Worm (Caenorhabditis elegans) whole organism, L4 larva: Measurements from ENCODE around the gene F19B2.5.

Source experiments
- D1046.2 ChIP-seq: fragments of 200-800 bp; sonication (Bioruptor generic); IDR thresholded peaks from 2 replicates; pipeline ENCODE4 v1.3.6; 2022; ENCODE audit warnings: missing genetic modification characterization, missing compliant biosample characterization
- F37D6.2 ChIP-seq: sonication (generic microtip); optimal IDR thresholded peaks from 2 replicates; lab custom pipeline; 2016; ENCODE audit warnings: mild to moderate bottlenecking, missing genetic modification characterization, missing compliant biosample characterization
- F49E8.2 ChIP-seq: sonication (generic microtip); optimal IDR thresholded peaks from 2 replicates; lab custom pipeline; 2016; ENCODE audit warnings: missing compliant biosample characterization, mild to moderate bottlenecking, missing genetic modification characterization, borderline replicate concordance
- T20F7.1 ChIP-seq: fragments of 200-800 bp; sonication (Bioruptor generic); optimal IDR thresholded peaks from 2 replicates; lab custom pipeline; 2018; ENCODE audit warnings: mild to moderate bottlenecking, missing genetic modification characterization, missing compliant biosample characterization
- T26A8.4 ChIP-seq: fragments of 200-800 bp; sonication (Bioruptor generic); IDR thresholded peaks from 2 replicates; pipeline ENCODE4 v1.3.6; 2022; ENCODE audit warnings: missing genetic modification characterization, missing compliant biosample characterization
- Y105C5A.15 ChIP-seq: fragments of 200-800 bp; sonication (Bioruptor generic); IDR thresholded peaks from 2 replicates; pipeline ENCODE4 v1.3.6; 2022; ENCODE audit warnings: missing genetic modification characterization, missing compliant biosample characterization
- Y5F2A.4 ChIP-seq: fragments of 200-800 bp; sonication (Bioruptor generic); optimal IDR thresholded peaks from 2 replicates; lab custom pipeline; 2018; ENCODE audit warnings: mild to moderate bottlenecking, missing genetic modification characterization, missing compliant biosample characterization
- ZK337.2 ChIP-seq: fragments of 200-800 bp; sonication (Bioruptor generic); IDR thresholded peaks from 2 replicates; pipeline ENCODE4 v1.3.6; 2022; ENCODE audit warnings: missing genetic modification reagents, missing genetic modification characterization, missing compliant biosample characterization
- ZK546.5 ChIP-seq, 2 experiments: sonication (generic microtip); optimal IDR thresholded peaks; 2 replicates each; lab custom pipeline; 2017; ENCODE audit warnings: missing biosample characterization in 2 of 2, missing genetic modification characterization in 2 of 2
- aha-1 ChIP-seq: fragments of 150-350 bp; peaks from one replicate; lab custom pipeline; 2014; ENCODE audit warnings: missing biosample characterization, missing genetic modification characterization
- aly-2 ChIP-seq: sonication (generic microtip); optimal IDR thresholded peaks from 2 replicates; lab custom pipeline; 2018; ENCODE audit warnings: missing biosample characterization, missing genetic modification characterization
- attf-4 ChIP-seq: sonication (generic microtip); optimal IDR thresholded peaks from 3 replicates; lab custom pipeline; 2017; ENCODE audit warnings: missing biosample characterization, missing genetic modification characterization
- ceh-32 ChIP-seq: sonication (generic microtip); optimal IDR thresholded peaks from 2 replicates; lab custom pipeline; 2016; ENCODE audit warnings: mild to moderate bottlenecking, missing genetic modification characterization, missing compliant biosample characterization; ENCODE audit not compliant: poor library complexity
- ceh-44 ChIP-seq: fragments of 200-800 bp; sonication (Bioruptor generic); IDR thresholded peaks from 2 replicates; pipeline ENCODE4 v1.3.6; 2022; ENCODE audit warnings: missing genetic modification reagents, missing genetic modification characterization, missing compliant biosample characterization
- ctbp-1 ChIP-seq: fragments of 200-800 bp; sonication (Bioruptor generic); IDR thresholded peaks from 2 replicates; pipeline ENCODE4 v1.3.6; 2022; ENCODE audit warnings: missing genetic modification reagents, missing genetic modification characterization, missing compliant biosample characterization
- daf-16 ChIP-seq, 3 experiments: sonication (generic microtip); optimal IDR thresholded peaks; 2 replicates each; lab custom pipeline; 2016 to 2017; ENCODE audit warnings: missing genetic modification characterization in 3 of 3, missing genetic modification reagents in 3 of 3, mild to moderate bottlenecking in 2 of 3, missing compliant biosample characterization in 2 of 3, missing biosample characterization in 1 of 3, moderate library complexity in 1 of 3
- dmd-6 ChIP-seq: fragments of 200-800 bp; sonication (Bioruptor generic); IDR thresholded peaks from 2 replicates; pipeline ENCODE4 v1.3.6; 2022; ENCODE audit warnings: missing genetic modification reagents, missing genetic modification characterization, missing compliant biosample characterization
- dmd-8 ChIP-seq: fragments of 200-800 bp; sonication (Bioruptor generic); IDR thresholded peaks from 2 replicates; pipeline ENCODE4 v1.3.6; 2022; ENCODE audit warnings: missing genetic modification characterization, missing compliant biosample characterization
- dmd-9 ChIP-seq: fragments of 200-800 bp; sonication (Bioruptor generic); IDR thresholded peaks from 2 replicates; pipeline ENCODE4 v1.3.6; 2022; ENCODE audit warnings: missing genetic modification reagents, missing genetic modification characterization, missing compliant biosample characterization
- dpl-1 ChIP-seq: fragments of 150-350 bp; optimal IDR thresholded peaks from 2 replicates; lab custom pipeline; 2014; ENCODE audit warnings: missing biosample characterization, missing genetic modification reagents, missing genetic modification characterization
- duxl-1 ChIP-seq: sonication (generic microtip); optimal IDR thresholded peaks from 2 replicates; lab custom pipeline; 2016; ENCODE audit warnings: mild to moderate bottlenecking, missing genetic modification characterization, moderate library complexity, missing compliant biosample characterization; ENCODE audit not compliant: poor library complexity
- egl-27 ChIP-seq: sonication (generic microtip); optimal IDR thresholded peaks from 3 replicates; lab custom pipeline; 2017; ENCODE audit warnings: missing biosample characterization, missing genetic modification reagents, missing genetic modification characterization
- fkh-10 ChIP-seq: fragments of 150-350 bp; optimal IDR thresholded peaks from 2 replicates; lab custom pipeline; 2014; ENCODE audit warnings: missing biosample characterization, missing genetic modification reagents, missing genetic modification characterization
- hif-1 ChIP-seq, 2 experiments: sonication (generic microtip); optimal IDR thresholded peaks; 2 replicates each; lab custom pipeline; 2016 to 2017; ENCODE audit warnings: missing compliant biosample characterization in 2 of 2, missing genetic modification characterization in 2 of 2, missing genetic modification reagents in 2 of 2, missing genotype in 2 of 2, mild to moderate bottlenecking in 1 of 2
- hlh-30 ChIP-seq: sonication (generic microtip); optimal IDR thresholded peaks from 2 replicates; lab custom pipeline; 2017; ENCODE audit warnings: antibody characterized with exemption, mild to moderate bottlenecking, missing genetic modification characterization, missing compliant biosample characterization; ENCODE audit not compliant: insufficient read depth
- hmg-1.1 ChIP-seq: fragments of 200-800 bp; sonication (Bioruptor generic); IDR thresholded peaks from 2 replicates; pipeline ENCODE4 v1.3.6; 2022; ENCODE audit warnings: missing genetic modification reagents, missing genetic modification characterization, missing compliant biosample characterization
- jun-1 ChIP-seq: fragments of 150-350 bp; optimal IDR thresholded peaks from 2 replicates; lab custom pipeline; 2014; ENCODE audit warnings: missing biosample characterization, missing genetic modification reagents, missing genetic modification characterization
- lim-7 ChIP-seq: fragments of 200-800 bp; sonication (Bioruptor generic); IDR thresholded peaks from 2 replicates; pipeline ENCODE4 v1.3.6; 2022; ENCODE audit warnings: missing genetic modification characterization, missing compliant biosample characterization
- lin-38 ChIP-seq: fragments of 200-800 bp; sonication (Bioruptor generic); IDR thresholded peaks from 2 replicates; pipeline ENCODE4 v1.3.6; 2022; ENCODE audit warnings: missing genetic modification reagents, missing genetic modification characterization, missing compliant biosample characterization
- lir-3 ChIP-seq: sonication (generic microtip); optimal IDR thresholded peaks from 2 replicates; lab custom pipeline; 2016; ENCODE audit warnings: mild to moderate bottlenecking, missing genetic modification characterization, missing compliant biosample characterization
- mep-1 ChIP-seq: fragments of 150-350 bp; sonication (generic microtip); optimal IDR thresholded peaks from 3 replicates; lab custom pipeline; 2014; ENCODE audit warnings: missing biosample characterization, missing genetic modification characterization
- nhr-102 ChIP-seq: sonication (generic microtip); optimal IDR thresholded peaks from 2 replicates; lab custom pipeline; 2016; ENCODE audit warnings: mild to moderate bottlenecking, missing genetic modification characterization, moderate library complexity, missing compliant biosample characterization
- nhr-111 ChIP-seq: fragments of 200-800 bp; sonication (Bioruptor generic); optimal IDR thresholded peaks from 2 replicates; lab custom pipeline; 2018; ENCODE audit warnings: mild to moderate bottlenecking, missing genetic modification characterization, missing compliant biosample characterization
- nhr-237 ChIP-seq: sonication (generic microtip); optimal IDR thresholded peaks from 2 replicates; lab custom pipeline; 2017; ENCODE audit warnings: missing biosample characterization, missing genetic modification characterization
- nhr-48 ChIP-seq: sonication (generic microtip); optimal IDR thresholded peaks from 2 replicates; lab custom pipeline; 2016; ENCODE audit warnings: mild to moderate bottlenecking, missing genetic modification characterization, missing compliant biosample characterization
- nhr-77 ChIP-seq: fragments of 150-350 bp; optimal IDR thresholded peaks from 2 replicates; lab custom pipeline; 2014; ENCODE audit warnings: missing biosample characterization, missing genetic modification characterization
- pha-4 ChIP-seq, 2 experiments: fragments of 150-350 bp in 1 of 2; fragments of 200-800 bp in 1 of 2; sonication (Bioruptor generic) in 1 of 2; IDR thresholded peaks in 1 of 2; optimal IDR thresholded peaks in 1 of 2; 2 replicates each; pipeline versions ENCODE4 v1.3.6 to Lab custom; 2014 to 2022; ENCODE audit warnings: missing genetic modification characterization in 2 of 2, missing genetic modification reagents in 2 of 2, missing biosample characterization in 1 of 2, missing compliant biosample characterization in 1 of 2
- saeg-2 ChIP-seq: fragments of 200-800 bp; sonication (Bioruptor generic); IDR thresholded peaks from 2 replicates; pipeline ENCODE4 v1.3.6; 2022; ENCODE audit warnings: missing genetic modification reagents, missing genetic modification characterization, missing compliant biosample characterization
- sdz-12 ChIP-seq: fragments of 200-800 bp; sonication (Bioruptor generic); optimal IDR thresholded peaks from 2 replicates; lab custom pipeline; 2018; ENCODE audit warnings: mild to moderate bottlenecking, missing genetic modification characterization, missing compliant biosample characterization
- skn-1 ChIP-seq: fragments of 150-350 bp; optimal IDR thresholded peaks from 2 replicates; lab custom pipeline; 2014; ENCODE audit warnings: missing biosample characterization, missing genetic modification characterization
- snpc-4 ChIP-seq: fragments of 150-350 bp; optimal IDR thresholded peaks from 2 replicates; lab custom pipeline; 2014; ENCODE audit warnings: missing biosample characterization, missing genetic modification characterization
- spr-3 ChIP-seq: fragments of 200-800 bp; sonication (Bioruptor generic); optimal IDR thresholded peaks from 2 replicates; lab custom pipeline; 2018; ENCODE audit warnings: mild to moderate bottlenecking, missing genetic modification characterization, missing compliant biosample characterization
- tra-1 ChIP-seq: fragments of 200-800 bp; sonication (Bioruptor generic); IDR thresholded peaks from 2 replicates; pipeline ENCODE4 v1.3.6; 2022; ENCODE audit warnings: missing genetic modification reagents, missing genetic modification characterization, missing compliant biosample characterization
- unc-62 ChIP-seq, 3 experiments: fragments of 150-350 bp in 1 of 3; sonication (generic microtip); optimal IDR thresholded peaks in 2 of 3; peaks in 1 of 3; 1 replicate in 1 of 3; 2 replicates in 2 of 3; lab custom pipeline; 2014 to 2017; ENCODE audit warnings: missing biosample characterization in 3 of 3, missing genetic modification characterization in 3 of 3, missing genetic modification reagents in 3 of 3, missing genotype in 1 of 3
- zfp-2 ChIP-seq: sonication (generic microtip); optimal IDR thresholded peaks from 2 replicates; lab custom pipeline; 2016; ENCODE audit warnings: mild to moderate bottlenecking, missing genetic modification characterization, missing compliant biosample characterization
- zip-11 ChIP-seq: fragments of 200-800 bp; sonication (Bioruptor generic); IDR thresholded peaks from 2 replicates; pipeline ENCODE4 v1.3.6; 2022; ENCODE audit warnings: missing genetic modification characterization, missing compliant biosample characterization
- ztf-7 ChIP-seq: fragments of 150-350 bp; optimal IDR thresholded peaks from 2 replicates; lab custom pipeline; 2014; ENCODE audit warnings: missing biosample characterization, missing genetic modification characterization

F19B2.5 gene

DNA sequence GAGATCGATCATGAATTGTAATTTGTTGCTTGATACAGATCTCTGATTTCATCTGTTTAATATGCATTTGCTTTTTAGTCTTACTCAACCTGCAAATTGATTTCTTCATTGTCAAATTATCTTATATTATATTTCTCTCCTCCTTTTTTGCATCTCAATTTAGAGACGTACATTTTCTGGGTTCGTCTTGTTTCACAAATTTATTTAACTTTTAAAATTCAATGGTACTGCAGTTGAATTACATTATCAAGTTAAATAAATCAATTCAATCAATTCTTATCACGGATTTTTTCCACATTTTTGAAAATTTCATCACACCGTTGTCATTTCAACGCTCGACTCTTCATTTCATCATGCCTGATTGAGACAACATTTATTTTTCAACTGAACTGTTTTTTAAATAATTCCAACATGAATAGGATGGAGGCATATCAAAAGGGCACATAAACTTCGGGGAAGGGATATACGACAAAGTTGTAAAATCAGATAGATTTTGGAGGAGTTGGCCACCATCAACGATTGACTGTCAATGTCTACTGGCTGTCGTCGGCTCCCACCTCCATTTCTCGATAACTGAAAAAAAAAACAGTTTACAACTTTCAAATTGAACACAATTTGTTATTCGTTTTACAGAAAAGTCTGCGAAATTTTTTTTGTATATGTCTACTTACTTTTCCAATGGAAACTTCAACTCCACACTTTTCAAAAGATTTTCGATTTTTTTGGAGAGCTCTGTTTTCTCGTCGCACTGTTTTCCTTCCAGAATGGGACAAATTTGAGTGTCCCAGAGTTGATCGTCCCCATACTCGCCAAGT lies 1.5 kb downstream of the F19B2.5 start (continued):
- no peak for TF ChIP-seq dmd-9 (GFP tag; lab: Robert Waterston, UW)
- no peak for TF ChIP-seq Y5F2A.4
- TF ChIP-seq dmd-6 (GFP tag; lab: Robert Waterston, UW), result no peak; the same call in 1 of the 2 replicates
- no peak for TF ChIP-seq nhr-237
- peak; percentile 28 for TF ChIP-seq aha-1 (tag; lab: Kevin White, UChicago)
- no peak for TF ChIP-seq ztf-7
- TF ChIP-seq ZK337.2, result no peak

DNA sequence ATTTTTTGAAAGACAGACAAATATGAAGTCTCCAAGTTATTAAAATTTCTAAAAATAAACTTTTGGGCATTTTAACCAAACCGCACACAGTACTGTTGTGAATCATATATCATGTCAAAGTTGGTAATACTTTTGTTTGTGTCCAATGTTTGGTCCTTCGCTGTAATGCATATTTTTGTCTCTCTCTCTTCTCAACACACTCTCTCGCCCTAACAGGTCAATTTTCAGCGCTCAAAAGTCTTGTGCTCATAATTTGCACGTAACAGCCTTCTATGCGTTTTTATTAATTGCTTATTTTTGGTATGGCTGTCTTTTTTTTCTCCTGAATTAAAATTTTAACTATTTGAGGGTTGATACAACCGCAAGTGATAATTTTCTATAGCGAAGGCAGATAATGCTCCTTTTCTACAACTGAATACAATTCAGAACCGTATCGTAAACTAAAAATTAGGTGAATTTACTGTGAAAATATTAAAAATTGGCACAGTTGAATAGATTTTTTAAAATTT lies 2.1 kb downstream of the F19B2.5 start:
- TF ChIP-seq duxl-1 (tag; lab: Kevin White, UChicago), result no peak
- TF ChIP-seq hlh-30 (tag; lab: Kevin White, UChicago), result no peak
- no peak for TF ChIP-seq ctbp-1
- TF ChIP-seq ceh-32 (tag; lab: Kevin White, UChicago), result no peak
- peak in 1 of 2 experiments; percentile 76 for TF ChIP-seq hif-1 (tag; optimal IDR thresholded peaks at IDR 0.05; lab: Kevin White, UChicago)
- TF ChIP-seq pha-4 (GFP tag; IDR thresholded peaks at IDR 0.05; lab: Robert Waterston, UW), result no peak
- TF ChIP-seq pha-4 (tag; optimal IDR thresholded peaks at IDR 0.05; lab: Kevin White, UChicago), result no peak
- no peak for TF ChIP-seq spr-3 (GFP tag; lab: Kevin White, UChicago)
- TF ChIP-seq egl-27, result no peak
- no peak for TF ChIP-seq lir-3
- TF ChIP-seq lim-7 (GFP tag; lab: Robert Waterston, UW), result no peak
- TF ChIP-seq T26A8.4 (GFP tag; lab: Robert Waterston, UW), result no peak
- TF ChIP-seq lin-38 (GFP tag; lab: Robert Waterston, UW), result no peak
- no peak for TF ChIP-seq sdz-12 (GFP tag; lab: Kevin White, UChicago)
- no peak for TF ChIP-seq hmg-1.1 (GFP tag; lab: Robert Waterston, UW)
- TF ChIP-seq snpc-4 (tag; lab: Kevin White, UChicago), result no peak
- no peak for TF ChIP-seq tra-1 (GFP tag; lab: Robert Waterston, UW)
- no peak for TF ChIP-seq T20F7.1 (GFP tag; lab: Kevin White, UChicago)
- TF ChIP-seq skn-1, result no peak
- no peak for TF ChIP-seq ceh-44
- TF ChIP-seq dmd-8 (GFP tag; lab: Robert Waterston, UW), result 0 out of 2 replicates have a peak, but pooled peaks have one; percentile 14
- peak; percentile 11 for TF ChIP-seq jun-1 (tag; lab: Kevin White, UChicago)
- TF ChIP-seq zfp-2 (tag; lab: Kevin White, UChicago), result no peak
- TF ChIP-seq nhr-48 (tag; lab: Kevin White, UChicago), result peak; percentile 44
- TF ChIP-seq daf-16 (GFP tag; optimal IDR thresholded peaks at IDR 0.05; lab: Kevin White, UChicago), result no peak
- no peak for TF ChIP-seq daf-16 (tag; optimal IDR thresholded peaks at IDR 0.05; lab: Kevin White, UChicago)
- TF ChIP-seq dpl-1 (GFP tag; lab: Kevin White, UChicago), result no peak
- no peak for TF ChIP-seq F49E8.2 (tag; lab: Kevin White, UChicago)
- no peak for TF ChIP-seq ZK546.5 (tag; optimal IDR thresholded peaks at IDR 0.05; lab: Kevin White, UChicago)
- TF ChIP-seq zip-11 (GFP tag; lab: Robert Waterston, UW), result no peak
- TF ChIP-seq unc-62 (GFP tag; optimal IDR thresholded peaks at IDR 0.05 in 1 of 2; lab: Kevin White, UChicago), result peak in 1 of 2 experiments; percentile 56
- no peak for TF ChIP-seq unc-62 (tag; optimal IDR thresholded peaks at IDR 0.05; lab: Kevin White, UChicago)
- no peak for TF ChIP-seq ztf-7
- TF ChIP-seq D1046.2, result no peak
- TF ChIP-seq Y105C5A.15 (GFP tag; lab: Robert Waterston, UW), result no peak
- TF ChIP-seq nhr-102 (tag; lab: Kevin White, UChicago), result peak; percentile 33
- TF ChIP-seq attf-4 (tag; lab: Kevin White, UChicago), result no peak
- no peak for TF ChIP-seq nhr-111 (GFP tag; lab: Kevin White, UChicago)
- no peak for TF ChIP-seq nhr-77 (tag; lab: Kevin White, UChicago)
- TF ChIP-seq mep-1 (tag; lab: Kevin White, UChicago), result no peak
- TF ChIP-seq aly-2 (tag; lab: Kevin White, UChicago), result no peak
- TF ChIP-seq F37D6.2 (tag; lab: Kevin White, UChicago), result no peak
- TF ChIP-seq saeg-2 (GFP tag; lab: Robert Waterston, UW), result no peak
- no peak for TF ChIP-seq fkh-10 (GFP tag; lab: Kevin White, UChicago)
